Fruit fly (Drosophila melanogaster): ENCODE measurements around the gene Ccm3.

- no peak for TF ChIP-seq insv (optimal IDR thresholded peaks at IDR 0.05)
- TF ChIP-seq ttk (optimal IDR thresholded peaks at IDR 0.05), result no peak
- TF ChIP-seq psq (optimal IDR thresholded peaks at IDR 0.05), result no peak
- TF ChIP-seq h (optimal IDR thresholded peaks at IDR 0.05), result no peak
- TF ChIP-seq Myc (optimal IDR thresholded peaks at IDR 0.05), result no peak
- no peak for TF ChIP-seq Sin3A (optimal IDR thresholded peaks at IDR 0.05)
Measured at dm6 chr3R:15367477-15367876, 4.3 kb upstream of the Ccm3 start, which contains the start of gene CG34404.
